Worm (Caenorhabditis elegans): Measurements from ENCODE around the gene glod-4.

The glod-4 gene

DNA sequence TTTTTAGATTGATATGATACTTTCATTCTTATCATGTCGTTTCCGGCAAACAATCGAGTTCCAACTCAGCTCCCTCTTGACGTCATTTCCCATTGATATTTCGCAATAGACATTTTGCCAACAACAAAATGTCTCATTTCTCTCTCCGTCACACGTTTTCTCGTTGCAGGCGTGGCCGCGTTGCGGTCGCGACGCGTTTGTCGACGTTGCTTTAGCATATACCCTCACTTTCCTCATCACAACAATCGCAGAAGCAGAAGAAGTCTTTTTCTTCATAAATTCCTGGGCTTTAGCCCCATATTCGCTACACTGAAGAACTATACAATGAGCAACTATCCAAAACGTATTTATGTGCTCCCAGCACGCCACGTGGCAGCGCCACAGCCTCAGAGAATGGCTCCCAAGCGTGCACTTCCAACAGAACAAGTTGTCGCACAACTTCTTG lies 40.3 kb downstream of the glod-4 start, which contains the start of gene xbp-1 (continued):
- TF ChIP-seq R02D3.7 (tag; optimal IDR thresholded peaks at IDR 0.05) (no peak), aha-1 (tag) (peak; percentile 99), nhr-111 (GFP tag; optimal IDR thresholded peaks at IDR 0.05) (no peak), pqm-1 (tag; optimal IDR thresholded peaks at IDR 0.05) (peak; percentile 95), php-3 (GFP tag; IDR thresholded peaks at IDR 0.05) (peak; percentile 85), vab-7 (GFP tag; IDR thresholded peaks at IDR 0.05) (peak; percentile 71), F44E2.7 (GFP tag; IDR thresholded peaks at IDR 0.05) (no peak), jun-1 (tag; optimal IDR thresholded peaks at IDR 0.05) (peak; percentile 93), cey-2 (tag; optimal IDR thresholded peaks at IDR 0.05; ENCODE audit: borderline replicate concordance, insufficient read depth) (no peak), F26F4.8 (GFP tag; conservative IDR thresholded peaks at IDR 0.05) (no peak), unc-62 (GFP tag; optimal IDR thresholded peaks at IDR 0.05 in 1 of 2) (peak in 1 of 2 experiments; percentile 86), unc-62 (tag; optimal IDR thresholded peaks at IDR 0.05) (no peak), spr-3 (GFP tag; optimal IDR thresholded peaks at IDR 0.05) (peak; percentile 23), set-16 (GFP tag; IDR thresholded peaks at IDR 0.05) (peak; percentile 39), ceh-20 (GFP tag; IDR thresholded peaks at IDR 0.05) (peak; percentile 77), zip-11 (GFP tag; IDR thresholded peaks at IDR 0.05) (no peak), spr-1 (tag; optimal IDR thresholded peaks at IDR 0.05) (peak; percentile 30), fos-1 (tag; optimal IDR thresholded peaks at IDR 0.05) (no peak), aly-2 (tag; optimal IDR thresholded peaks at IDR 0.05) (no peak), mes-2 (tag; optimal IDR thresholded peaks at IDR 0.05; ENCODE audit: poor library complexity, severe bottlenecking) (peak; percentile 90), hlh-30 (tag; optimal IDR thresholded peaks at IDR 0.05; ENCODE audit: insufficient read depth) (peak; percentile 94), ces-1 (GFP tag; optimal IDR thresholded peaks at IDR 0.05) (no peak), nhr-77 (tag; optimal IDR thresholded peaks at IDR 0.05) (peak; percentile 91), daf-16 (GFP tag; optimal IDR thresholded peaks at IDR 0.05) (peak; percentile 15 to 92), daf-16 (tag; optimal IDR thresholded peaks at IDR 0.05) (peak; percentile 99), nhr-41 (GFP tag; IDR thresholded peaks at IDR 0.05) (peak; percentile 79), ceh-82 (tag; optimal IDR thresholded peaks at IDR 0.05) (no peak), dmd-9 (GFP tag; IDR thresholded peaks at IDR 0.05) (peak; percentile 63; the same call in 1 of the 2 replicates), attf-4 (tag; optimal IDR thresholded peaks at IDR 0.05) (no peak), Y75B8A.6 (GFP tag; IDR thresholded peaks at IDR 0.05) (peak; percentile 51; the same call in 1 of the 2 replicates), unc-39 (tag; optimal IDR thresholded peaks at IDR 0.05) (no peak), lin-15B (tag; optimal IDR thresholded peaks at IDR 0.05) (no peak), nhr-11 (tag; optimal IDR thresholded peaks at IDR 0.05) (peak; percentile 96), arid-1 (GFP tag; conservative IDR thresholded peaks at IDR 0.05) (no peak), nhr-10 (tag; optimal IDR thresholded peaks at IDR 0.05) (peak; percentile 76), egl-43 (GFP tag; IDR thresholded peaks at IDR 0.05) (peak; percentile 65), snpc-1.2 (GFP tag; IDR thresholded peaks at IDR 0.05) (0 out of 2 replicates have a peak, but pooled peaks have one; percentile 23), ceh-62 (tag; optimal IDR thresholded peaks at IDR 0.05) (no peak), nhr-25 (tag; optimal IDR thresholded peaks at IDR 0.05; ENCODE audit: borderline replicate concordance, insufficient read depth) (peak; percentile 78), duxl-1 (tag; optimal IDR thresholded peaks at IDR 0.05; ENCODE audit: poor library complexity) (peak; percentile 4), hmg-1.1 (GFP tag; IDR thresholded peaks at IDR 0.05) (peak; percentile 75), fkh-10 (GFP tag; optimal IDR thresholded peaks at IDR 0.05) (peak; percentile 76), F10B5.3 (tag; optimal IDR thresholded peaks at IDR 0.05) (no peak), lin-38 (GFP tag; IDR thresholded peaks at IDR 0.05) (peak; percentile 71), dve-1 (tag; optimal IDR thresholded peaks at IDR 0.05; ENCODE audit: insufficient read depth) (peak; percentile 99), nhr-102 (tag; optimal IDR thresholded peaks at IDR 0.05) (peak; percentile 68), zfp-2 (tag; optimal IDR thresholded peaks at IDR 0.05) (peak; percentile 49), rbr-2 (tag; optimal IDR thresholded peaks at IDR 0.05) (peak; percentile 92), ZK546.5 (tag; optimal IDR thresholded peaks at IDR 0.05) (no peak), egl-27 (tag; optimal IDR thresholded peaks at IDR 0.05) (peak; percentile 5), zfp-3 (GFP tag; conservative IDR thresholded peaks at IDR 0.05) (peak; percentile 84)
